Worm (Caenorhabditis elegans): ENCODE data around the gene nol-9.

The nol-9 gene

DNA sequence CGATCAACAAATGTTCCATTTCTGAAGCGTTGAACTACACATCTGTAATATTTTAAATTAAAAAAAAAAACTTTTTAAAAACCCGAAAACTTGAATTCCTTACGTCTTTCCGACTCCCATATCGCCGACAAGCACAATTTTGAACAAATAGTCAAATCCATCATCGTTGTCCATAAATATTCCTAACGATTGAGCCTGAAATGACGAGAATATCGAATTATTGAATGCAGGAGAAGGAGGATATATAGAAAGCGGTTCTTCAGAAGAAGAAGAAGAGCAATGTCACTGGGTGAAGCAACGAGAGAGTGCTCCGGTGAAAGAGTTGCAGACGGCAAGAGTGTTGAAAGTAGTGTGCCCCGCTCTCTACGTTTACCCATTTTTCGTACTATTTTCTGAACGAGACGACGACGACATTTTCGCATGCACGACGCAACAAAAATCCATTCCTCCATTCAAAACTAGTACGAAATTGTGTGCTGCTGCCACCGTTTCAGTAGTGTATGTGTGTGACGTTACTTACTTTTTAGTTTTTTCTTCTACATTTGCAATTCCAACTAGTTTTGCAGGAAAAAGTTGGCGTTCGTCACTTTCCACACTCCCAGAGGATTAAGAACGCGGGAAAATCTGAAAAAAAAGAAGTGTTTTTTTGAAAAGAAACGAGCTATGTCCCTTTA is 38.4 kb upstream of the nol-9 start, which contains the start of gene rab-19:
rab-19 (minus strand) TSS at position 624 of the 674 bp plus-strand sequence.
- TF ChIP-seq hmg-1.2 (GFP tag; IDR thresholded peaks at IDR 0.05) (peak; percentile 90), snpc-4 (GFP tag; optimal IDR thresholded peaks at IDR 0.05) (no peak), snpc-4 (tag; optimal IDR thresholded peaks at IDR 0.05) (no peak)

DNA sequence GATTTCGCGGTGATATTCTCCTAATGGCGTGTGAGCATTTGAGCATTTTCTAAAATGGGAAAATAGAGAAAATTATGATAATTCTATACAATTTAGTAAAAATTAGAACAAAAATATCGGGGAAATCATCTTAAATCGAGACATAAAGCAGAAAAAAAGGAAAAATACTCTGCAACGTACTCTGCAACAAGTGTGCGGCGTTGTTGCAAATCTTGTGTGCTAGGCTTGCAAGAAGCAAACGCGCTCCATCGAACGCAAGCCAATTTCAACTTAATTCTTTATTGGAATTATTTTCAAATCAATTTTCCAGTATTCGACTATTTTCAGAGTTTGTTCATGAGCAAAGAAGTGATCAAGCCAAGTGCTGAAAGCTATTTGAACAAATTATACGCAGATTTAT is 36.3 kb upstream of the nol-9 start, which contains the start of the genes Y62E10A.20, Y62E10A.23 and mdt-9:
Y62E10A.20 (minus strand) TSS at position 49 of the 400 bp plus-strand sequence.
Y62E10A.23 (plus strand) TSS at position 282 of the 400 bp plus-strand sequence.
mdt-9 (plus strand) TSS at position 338 of the 400 bp plus-strand sequence.
- peak; percentile 47 for TF ChIP-seq lin-40 (tag; optimal IDR thresholded peaks at IDR 0.05)
- peak; percentile 91 for TF ChIP-seq mcd-1 (GFP tag; IDR thresholded peaks at IDR 0.05)
- no peak for TF ChIP-seq F37B4.10 (GFP tag; IDR thresholded peaks at IDR 0.05)
- TF ChIP-seq nhr-80 (tag; optimal IDR thresholded peaks at IDR 0.05), result no peak
- TF ChIP-seq dpl-1 (GFP tag; optimal IDR thresholded peaks at IDR 0.05), result peak; percentile 49
- peak; percentile 51; the same call in 1 of the 2 replicates for TF ChIP-seq madf-6 (GFP tag; IDR thresholded peaks at IDR 0.05)
- TF ChIP-seq F22D6.2 (tag; optimal IDR thresholded peaks at IDR 0.05), result no peak
- peak; percentile 41 for TF ChIP-seq lsl-1 (GFP tag; optimal IDR thresholded peaks at IDR 0.05)
- peak; percentile 42 for TF ChIP-seq tbp1 (GFP tag; optimal IDR thresholded peaks at IDR 0.05)
- TF ChIP-seq mes-4 (tag; optimal IDR thresholded peaks at IDR 0.05), result no peak
- peak; percentile 69 for TF ChIP-seq F49E8.2 (tag; optimal IDR thresholded peaks at IDR 0.05; ENCODE audit: insufficient read depth)
- TF ChIP-seq unc-62 (GFP tag; optimal IDR thresholded peaks at IDR 0.05), result no peak
- no peak for TF ChIP-seq repo-1 (tag; optimal IDR thresholded peaks at IDR 0.05)
- TF ChIP-seq unc-130 (GFP tag; optimal IDR thresholded peaks at IDR 0.05), result peak; percentile 50
- no peak for TF ChIP-seq ztf-28 (GFP tag; IDR thresholded peaks at IDR 0.05)
- TF ChIP-seq ceh-40 (GFP tag; IDR thresholded peaks at IDR 0.05), result no peak
- TF ChIP-seq F23B12.7 (tag; optimal IDR thresholded peaks at IDR 0.05; ENCODE audit: insufficient read depth), result peak; percentile 41
- peak; percentile 39 for TF ChIP-seq rpc-1 (optimal IDR thresholded peaks at IDR 0.05)
- no peak for TF ChIP-seq rpc-1 (tag; optimal IDR thresholded peaks at IDR 0.05)
- no peak for TF ChIP-seq nhr-179 (tag; optimal IDR thresholded peaks at IDR 0.05)
- TF ChIP-seq hsf-1 (GFP tag; IDR thresholded peaks at IDR 0.05), result no peak
- no peak for TF ChIP-seq pha-4 (tag; optimal IDR thresholded peaks at IDR 0.05)
- TF ChIP-seq efl-1 (GFP tag; optimal IDR thresholded peaks at IDR 0.05), result peak; percentile 38
- TF ChIP-seq madf-10 (tag; optimal IDR thresholded peaks at IDR 0.05), result no peak
- TF ChIP-seq ceh-27 (GFP tag; optimal IDR thresholded peaks at IDR 0.05), result peak; percentile 25
- TF ChIP-seq snpc-3.4 (tag; optimal IDR thresholded peaks at IDR 0.05), result peak; percentile 3
- TF ChIP-seq aptf-2 (GFP tag; conservative IDR thresholded peaks at IDR 0.05), result no peak
- no peak for TF ChIP-seq B0336.3 (GFP tag; IDR thresholded peaks at IDR 0.05)
- no peak for TF ChIP-seq tbx-9 (tag; optimal IDR thresholded peaks at IDR 0.05; ENCODE audit: borderline replicate concordance)
- no peak for TF ChIP-seq hmg-1.2 (GFP tag; IDR thresholded peaks at IDR 0.05)
- no peak for TF ChIP-seq nfya-2 (GFP tag; IDR thresholded peaks at IDR 0.05)
- no peak for TF ChIP-seq xnd-1 (tag; optimal IDR thresholded peaks at IDR 0.05)
- TF ChIP-seq F10E7.11 (tag; optimal IDR thresholded peaks at IDR 0.05), result no peak
- no peak for TF ChIP-seq lag-1 (GFP tag; IDR thresholded peaks at IDR 0.05)
- peak; percentile 40 for TF ChIP-seq D2030.7 (GFP tag; IDR thresholded peaks at IDR 0.05)
- TF ChIP-seq rcor-1 (GFP tag; IDR thresholded peaks at IDR 0.05), result no peak
- no peak for TF ChIP-seq C17E4.6 (GFP tag; IDR thresholded peaks at IDR 0.05)
- TF ChIP-seq egrh-3 (GFP tag; IDR thresholded peaks at IDR 0.05), result no peak
- peak; percentile 45 for TF ChIP-seq snpc-1.3 (tag; optimal IDR thresholded peaks at IDR 0.05; ENCODE audit: insufficient read depth)
- TF ChIP-seq Y67H2A.10 (GFP tag; conservative IDR thresholded peaks at IDR 0.05), result no peak
- no peak for TF ChIP-seq F52B5.7 (tag; optimal IDR thresholded peaks at IDR 0.05)
- peak; percentile 46 for TF ChIP-seq F33H1.4 (GFP tag; IDR thresholded peaks at IDR 0.05)
- TF ChIP-seq Y79H2A.3 (GFP tag; conservative IDR thresholded peaks at IDR 0.05), result no peak
- TF ChIP-seq cebp-1 (GFP tag; IDR thresholded peaks at IDR 0.05), result no peak
- peak; percentile 45 for TF ChIP-seq cebp-1 (tag; optimal IDR thresholded peaks at IDR 0.05)
